Worm (Caenorhabditis elegans) whole organism, L2 larva: ENCODE measurements around the gene lgc-36.

Experiments used
- C34F6.9 ChIP-seq: fragments of 150-350 bp; optimal IDR thresholded peaks from 2 replicates; lab custom pipeline; 2014; ENCODE audit warnings: missing biosample characterization, missing genetic modification characterization
- F13H6.1 ChIP-seq: sonication (generic microtip); optimal IDR thresholded peaks from 2 replicates; lab custom pipeline; 2016; ENCODE audit warnings: missing genetic modification characterization, missing compliant biosample characterization
- R02D3.7 ChIP-seq: fragments of 150-350 bp; optimal IDR thresholded peaks from 2 replicates; lab custom pipeline; 2014; ENCODE audit warnings: missing biosample characterization, missing genetic modification characterization
- Y55F3AM.14 ChIP-seq: fragments of 200-800 bp; sonication (Bioruptor generic); optimal IDR thresholded peaks from 2 replicates; lab custom pipeline; 2018; ENCODE audit warnings: mild to moderate bottlenecking, missing genetic modification characterization, missing compliant biosample characterization
- ZK546.5 ChIP-seq: sonication (generic microtip); optimal IDR thresholded peaks from 2 replicates; lab custom pipeline; 2017; ENCODE audit warnings: missing biosample characterization, missing genetic modification characterization
- aly-2 ChIP-seq: fragments of 150-350 bp; optimal IDR thresholded peaks from 2 replicates; lab custom pipeline; 2014; ENCODE audit warnings: missing biosample characterization, missing genetic modification characterization
- ama-1 ChIP-seq: fragments of 150-350 bp; optimal IDR thresholded peaks from 2 replicates; lab custom pipeline; 2018; ENCODE audit warnings: inconsistent platforms
- blmp-1 ChIP-seq: sonication (generic microtip); optimal IDR thresholded peaks from 2 replicates; lab custom pipeline; 2017; ENCODE audit warnings: missing genetic modification characterization, mild to moderate bottlenecking, missing compliant biosample characterization, antibody characterized with exemption, moderate library complexity; ENCODE audit not compliant: insufficient read depth
- ceh-82 ChIP-seq: fragments of 150-350 bp; optimal IDR thresholded peaks from 2 replicates; lab custom pipeline; 2014; ENCODE audit warnings: missing biosample characterization, missing genetic modification characterization
- crh-2 ChIP-seq: sonication (generic microtip); optimal IDR thresholded peaks from 2 replicates; lab custom pipeline; 2017; ENCODE audit warnings: missing biosample characterization, missing genetic modification characterization
- egl-27 ChIP-seq: sonication (generic microtip); optimal IDR thresholded peaks from 3 replicates; lab custom pipeline; 2017; ENCODE audit warnings: missing biosample characterization, missing genetic modification reagents, missing genetic modification characterization
- elt-1 ChIP-seq: fragments of 150-350 bp; optimal IDR thresholded peaks from 2 replicates; lab custom pipeline; 2014; ENCODE audit warnings: missing biosample characterization, missing genetic modification characterization
- elt-3 ChIP-seq: sonication (generic microtip); optimal IDR thresholded peaks from 2 replicates; lab custom pipeline; 2017; ENCODE audit warnings: missing biosample characterization, missing genetic modification characterization
- fos-1 ChIP-seq: fragments of 150-350 bp; optimal IDR thresholded peaks from 2 replicates; lab custom pipeline; 2014; ENCODE audit warnings: missing biosample characterization, missing genetic modification characterization
- gmeb-1 ChIP-seq: fragments of 150-350 bp; optimal IDR thresholded peaks from 2 replicates; lab custom pipeline; 2014; ENCODE audit warnings: missing biosample characterization, missing genetic modification characterization
- lin-13 ChIP-seq: fragments of 150-350 bp; optimal IDR thresholded peaks from 2 replicates; lab custom pipeline; 2014; ENCODE audit warnings: missing biosample characterization, missing genetic modification reagents, missing genetic modification characterization
- lsy-2 ChIP-seq, 2 experiments: fragments of 150-350 bp in 1 of 2; sonication (generic microtip) in 1 of 2; optimal IDR thresholded peaks; 2 replicates each; lab custom pipeline; 2014 to 2017; ENCODE audit warnings: missing biosample characterization in 2 of 2, missing genetic modification characterization in 2 of 2
- mab-5 ChIP-seq: fragments of 150-350 bp; optimal IDR thresholded peaks from 2 replicates; lab custom pipeline; 2014; ENCODE audit warnings: missing biosample characterization, missing genetic modification characterization
- mdl-1 ChIP-seq, 2 experiments: fragments of 150-350 bp in 1 of 2; sonication (generic microtip) in 1 of 2; optimal IDR thresholded peaks; 2 replicates each; lab custom pipeline; 2017; ENCODE audit warnings: missing biosample characterization in 2 of 2, missing genetic modification characterization in 2 of 2
- nhr-10 ChIP-seq: sonication (generic microtip); optimal IDR thresholded peaks from 2 replicates; lab custom pipeline; 2017; ENCODE audit warnings: missing biosample characterization, missing genetic modification characterization
- nhr-11 ChIP-seq: fragments of 150-350 bp; optimal IDR thresholded peaks from 2 replicates; lab custom pipeline; 2014; ENCODE audit warnings: missing biosample characterization, missing genetic modification characterization
- nhr-12 ChIP-seq: fragments of 150-350 bp; optimal IDR thresholded peaks from 2 replicates; lab custom pipeline; 2014; ENCODE audit warnings: missing biosample characterization, missing genetic modification characterization
- nhr-129 ChIP-seq: fragments of 150-350 bp; optimal IDR thresholded peaks from 2 replicates; lab custom pipeline; 2014; ENCODE audit warnings: missing biosample characterization, missing genetic modification characterization
- nhr-21 ChIP-seq: fragments of 150-350 bp; optimal IDR thresholded peaks from 2 replicates; lab custom pipeline; 2014; ENCODE audit warnings: missing biosample characterization, missing genetic modification characterization
- nhr-23 ChIP-seq: fragments of 150-350 bp; optimal IDR thresholded peaks from 2 replicates; lab custom pipeline; 2014; ENCODE audit warnings: missing biosample characterization, missing genetic modification reagents, missing genetic modification characterization
- nhr-25 ChIP-seq: fragments of 150-350 bp; sonication (generic microtip); optimal IDR thresholded peaks from 3 replicates; lab custom pipeline; 2014; ENCODE audit warnings: missing biosample characterization, missing genetic modification characterization
- nhr-77 ChIP-seq: fragments of 150-350 bp; optimal IDR thresholded peaks from 2 replicates; lab custom pipeline; 2014; ENCODE audit warnings: missing biosample characterization, missing genetic modification characterization
- peb-1 ChIP-seq: fragments of 150-350 bp; optimal IDR thresholded peaks from 2 replicates; lab custom pipeline; 2014; ENCODE audit warnings: missing biosample characterization, missing genetic modification characterization
- sem-4 ChIP-seq: fragments of 150-350 bp; optimal IDR thresholded peaks from 2 replicates; lab custom pipeline; 2014; ENCODE audit warnings: missing biosample characterization, missing genetic modification reagents, missing genetic modification characterization
- skn-1 ChIP-seq: sonication (generic microtip); optimal IDR thresholded peaks from 2 replicates; lab custom pipeline; 2017; ENCODE audit warnings: missing biosample characterization, missing genetic modification characterization
- sma-3 ChIP-seq: sonication (generic microtip); optimal IDR thresholded peaks from 2 replicates; lab custom pipeline; 2016; ENCODE audit warnings: missing genetic modification reagents, missing genetic modification characterization, missing compliant biosample characterization
- sma-9 ChIP-seq, 2 experiments: fragments of 150-350 bp in 1 of 2; sonication (generic microtip) in 1 of 2; optimal IDR thresholded peaks; 2 replicates each; lab custom pipeline; 2014 to 2016; ENCODE audit warnings: missing genetic modification characterization in 2 of 2, mild to moderate bottlenecking in 1 of 2, missing biosample characterization in 1 of 2, missing compliant biosample characterization in 1 of 2, missing genetic modification reagents in 1 of 2, moderate library complexity in 1 of 2
- snpc-4 ChIP-seq: fragments of 150-350 bp; optimal IDR thresholded peaks from 2 replicates; lab custom pipeline; 2014; ENCODE audit warnings: missing biosample characterization, missing genetic modification characterization
- unc-39 ChIP-seq: fragments of 150-350 bp; optimal IDR thresholded peaks from 2 replicates; lab custom pipeline; 2014; ENCODE audit warnings: missing biosample characterization, missing genetic modification characterization
- unc-55 ChIP-seq: fragments of 150-350 bp; sonication (generic microtip); optimal IDR thresholded peaks from 3 replicates; lab custom pipeline; 2014; ENCODE audit warnings: missing biosample characterization, missing genetic modification reagents, missing genetic modification characterization
- zag-1 ChIP-seq: fragments of 150-350 bp; optimal IDR thresholded peaks from 2 replicates; lab custom pipeline; 2014; ENCODE audit warnings: missing biosample characterization, missing genetic modification characterization
- ztf-1 ChIP-seq: fragments of 200-800 bp; sonication (Bioruptor generic); conservative IDR thresholded peaks from 2 replicates; pipeline ENCODE4 v1.3.6; 2022; ENCODE audit warnings: missing genetic modification characterization, missing compliant biosample characterization
- ztf-4 ChIP-seq: fragments of 150-350 bp; optimal IDR thresholded peaks from 2 replicates; lab custom pipeline; 2014; ENCODE audit warnings: missing biosample characterization, missing genetic modification characterization

The lgc-36 gene

DNA sequence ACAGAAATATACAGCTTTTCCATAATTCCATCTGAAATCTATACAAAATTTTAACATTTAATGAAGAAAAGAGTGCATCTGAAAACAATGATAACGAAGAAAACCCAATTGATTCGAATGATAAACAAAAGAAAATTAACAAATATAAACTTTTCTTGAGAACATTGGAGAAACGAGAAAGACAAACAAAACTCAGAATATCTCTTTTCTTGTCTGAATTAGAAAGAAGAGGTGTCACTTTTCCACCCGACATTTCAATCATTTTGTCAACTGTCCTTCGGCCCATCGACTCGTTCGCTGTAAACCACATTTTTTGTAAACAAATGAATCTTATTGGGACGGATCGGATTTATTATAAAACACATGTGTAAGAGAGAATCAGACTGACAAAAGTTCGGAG lies 32.8 kb downstream of the lgc-36 start, which contains the start of gene bgal-1:
Gene bgal-1 (minus strand): TSS at position 38 of the 400 bp plus-strand sequence.
- TF ChIP-seq nhr-23 (tag; lab: Kevin White, UChicago) = no peak
- TF ChIP-seq sma-3 = peak; percentile 4
- TF ChIP-seq lin-13 (GFP tag; lab: Kevin White, UChicago) = peak; percentile 8
- peak; percentile 65 for TF ChIP-seq ama-1 (lab: Kevin White, UChicago)
- TF ChIP-seq fos-1 (tag; lab: Kevin White, UChicago) = no peak
- peak; percentile 13 for TF ChIP-seq blmp-1
- TF ChIP-seq ztf-4 = peak; percentile 25
- no peak for TF ChIP-seq ztf-1 (GFP tag; lab: Robert Waterston, UW)
- TF ChIP-seq crh-2 (tag; lab: Kevin White, UChicago) = peak; percentile 31
- no peak for TF ChIP-seq C34F6.9 (tag; lab: Kevin White, UChicago)
- no peak for TF ChIP-seq nhr-129 (tag; lab: Kevin White, UChicago)
- TF ChIP-seq lsy-2 (tag; optimal IDR thresholded peaks at IDR 0.05; lab: Kevin White, UChicago) = peak in 1 of 2 experiments; percentile 44
- peak; percentile 33 for TF ChIP-seq nhr-25 (tag; lab: Kevin White, UChicago)
- TF ChIP-seq unc-39 (tag; lab: Kevin White, UChicago) = no peak

DNA sequence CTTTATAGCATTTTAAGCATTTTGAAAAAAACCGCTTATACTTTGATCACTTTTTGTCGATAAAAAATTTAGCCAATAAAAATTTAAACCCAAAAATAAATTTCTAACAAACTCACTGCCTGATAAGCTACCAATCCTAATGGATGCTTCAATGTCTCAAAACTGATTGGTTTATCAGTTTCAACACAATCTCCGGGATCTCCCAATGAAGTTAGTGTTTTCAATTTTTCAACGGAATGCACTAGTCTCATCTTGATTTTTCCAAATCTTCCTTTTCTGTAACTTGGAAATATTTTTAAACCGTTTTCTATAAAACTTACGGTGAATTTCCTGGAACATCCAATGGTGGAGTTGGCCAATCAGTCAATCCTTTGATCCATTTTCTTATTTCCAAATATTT lies 35.1 kb downstream of the lgc-36 start:
- TF ChIP-seq ZK546.5 (tag; lab: Kevin White, UChicago) (no peak), mdl-1 (tag; optimal IDR thresholded peaks at IDR 0.05; lab: Kevin White, UChicago) (no peak), nhr-21 (no peak), crh-2 (tag; lab: Kevin White, UChicago) (no peak), gmeb-1 (tag; lab: Kevin White, UChicago) (no peak), zag-1 (tag; lab: Kevin White, UChicago) (no peak), ztf-1 (GFP tag; lab: Robert Waterston, UW) (no peak), R02D3.7 (tag; lab: Kevin White, UChicago) (no peak), elt-3 (tag; lab: Kevin White, UChicago) (no peak), nhr-12 (no peak), nhr-25 (tag; lab: Kevin White, UChicago) (no peak), nhr-11 (tag; lab: Kevin White, UChicago) (no peak), ztf-4 (no peak), sma-3 (no peak), aly-2 (tag; lab: Kevin White, UChicago) (no peak), lsy-2 (tag; optimal IDR thresholded peaks at IDR 0.05; lab: Kevin White, UChicago) (no peak), nhr-129 (tag; lab: Kevin White, UChicago) (no peak), sma-9 (GFP tag; optimal IDR thresholded peaks at IDR 0.05; lab: Kevin White, UChicago) (no peak), sma-9 (tag; optimal IDR thresholded peaks at IDR 0.05; lab: Kevin White, UChicago) (no peak), mab-5 (tag; lab: Kevin White, UChicago) (no peak)

DNA sequence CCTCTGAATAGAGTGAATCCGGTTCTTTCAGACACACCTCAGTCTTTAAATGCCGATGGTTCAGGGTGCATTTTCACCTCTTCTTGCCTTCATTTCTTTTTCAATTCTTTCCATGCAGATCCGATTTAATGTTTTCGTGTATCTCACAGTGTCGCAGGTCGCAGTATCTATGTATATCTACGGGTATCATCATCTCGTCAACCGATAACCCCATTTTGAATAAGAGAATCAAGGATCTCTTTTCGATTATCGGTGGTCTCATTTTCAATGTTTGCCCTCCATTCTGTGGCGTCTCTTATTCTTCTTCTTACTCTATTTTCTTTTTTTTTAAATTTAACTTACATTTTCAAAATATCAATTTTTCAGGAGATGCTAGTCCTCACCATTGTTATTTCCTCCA lies 37.9 kb downstream of the lgc-36 start, which contains the start of gene T19B10.2:
Gene T19B10.2 (plus strand): TSS at position 367 of the 400 bp plus-strand sequence.
- TF ChIP-seq snpc-4 (tag; lab: Kevin White, UChicago) = no peak
- peak; percentile 87 for TF ChIP-seq elt-1
- TF ChIP-seq, all 48 proteins: peak for 1

DNA sequence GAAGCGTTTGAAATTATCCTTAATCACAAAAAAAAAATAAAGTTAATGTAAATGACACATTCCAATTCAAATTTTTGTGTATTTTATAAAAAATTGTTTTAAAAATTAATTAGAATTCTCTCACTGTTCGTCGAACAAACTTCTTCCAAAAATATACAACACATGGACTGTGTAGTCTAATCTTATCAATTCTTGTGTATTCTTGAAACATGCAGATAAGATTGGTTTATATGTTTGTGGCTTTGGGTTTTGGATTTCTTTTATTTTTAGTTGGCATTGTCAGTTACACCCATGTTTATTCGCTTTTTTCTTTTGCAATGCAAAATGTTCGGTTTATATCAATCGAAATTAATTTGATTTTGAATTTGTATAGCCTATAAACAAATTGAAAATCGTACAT lies 38.4 kb downstream of the lgc-36 start:
- TF ChIP-seq ceh-82 (tag; lab: Kevin White, UChicago) = no peak
- TF ChIP-seq lsy-2 (tag; optimal IDR thresholded peaks at IDR 0.05; lab: Kevin White, UChicago) = no peak
- TF ChIP-seq Y55F3AM.14 (GFP tag; lab: Kevin White, UChicago) = no peak
- no peak for TF ChIP-seq ztf-4
- no peak for TF ChIP-seq sma-9 (GFP tag; optimal IDR thresholded peaks at IDR 0.05; lab: Kevin White, UChicago)
- no peak for TF ChIP-seq sma-9 (tag; optimal IDR thresholded peaks at IDR 0.05; lab: Kevin White, UChicago)

DNA sequence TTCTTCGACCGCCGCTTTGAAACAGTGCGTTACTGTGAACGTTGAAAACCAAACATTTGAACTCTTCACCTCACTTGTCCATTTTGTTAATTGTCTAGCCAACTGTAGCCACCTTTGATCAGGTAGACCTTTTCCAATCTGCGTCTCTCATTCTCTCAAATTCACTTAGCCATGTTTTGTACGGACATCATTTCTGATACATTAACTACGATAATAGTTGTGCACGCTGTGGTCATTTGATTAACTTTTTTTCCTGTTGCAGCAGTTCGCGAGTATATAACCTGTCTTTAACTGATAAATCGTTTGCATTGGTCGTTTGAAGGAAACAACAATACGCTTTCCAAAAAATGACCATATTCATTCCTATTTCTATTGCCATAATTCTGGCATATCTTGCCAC lies 41.4 kb downstream of the lgc-36 start, which contains the start of gene cyp-29A2:
Gene cyp-29A2 (plus strand): TSS at position 190 of the 400 bp plus-strand sequence.
- TF ChIP-seq peb-1 = no peak
- TF ChIP-seq nhr-11 (tag; lab: Kevin White, UChicago) = no peak
- TF ChIP-seq nhr-129 (tag; lab: Kevin White, UChicago) = peak; percentile 34
- TF ChIP-seq mab-5 (tag; lab: Kevin White, UChicago) = no peak
- no peak for TF ChIP-seq elt-3 (tag; lab: Kevin White, UChicago)
- TF ChIP-seq nhr-12 = no peak
- peak; percentile 28 for TF ChIP-seq crh-2 (tag; lab: Kevin White, UChicago)
- no peak for TF ChIP-seq nhr-25 (tag; lab: Kevin White, UChicago)
- no peak for TF ChIP-seq Y55F3AM.14 (GFP tag; lab: Kevin White, UChicago)
- no peak for TF ChIP-seq nhr-10 (tag; lab: Kevin White, UChicago)
- TF ChIP-seq sma-3 = no peak
- no peak for TF ChIP-seq ZK546.5 (tag; lab: Kevin White, UChicago)
- no peak for TF ChIP-seq unc-55
- TF ChIP-seq egl-27 (tag; lab: Kevin White, UChicago) = no peak
- TF ChIP-seq sma-9 (GFP tag; optimal IDR thresholded peaks at IDR 0.05; lab: Kevin White, UChicago) = peak; percentile 24
- TF ChIP-seq sma-9 (tag; optimal IDR thresholded peaks at IDR 0.05; lab: Kevin White, UChicago) = no peak
- TF ChIP-seq blmp-1 = no peak
- no peak for TF ChIP-seq C34F6.9 (tag; lab: Kevin White, UChicago)
- no peak for TF ChIP-seq nhr-77
- no peak for TF ChIP-seq sem-4 (tag; lab: Kevin White, UChicago)
- TF ChIP-seq lsy-2 (tag; optimal IDR thresholded peaks at IDR 0.05; lab: Kevin White, UChicago) = no peak
- no peak for TF ChIP-seq nhr-21
- TF ChIP-seq skn-1 (tag; lab: Kevin White, UChicago) = no peak
- TF ChIP-seq R02D3.7 (tag; lab: Kevin White, UChicago) = no peak
- peak; percentile 23 for TF ChIP-seq gmeb-1 (tag; lab: Kevin White, UChicago)
- TF ChIP-seq F13H6.1 (tag; lab: Kevin White, UChicago) = no peak
